Fruit fly (Drosophila melanogaster): ENCODE measurements around the gene CG32795.

Gene CG32795

DNA sequence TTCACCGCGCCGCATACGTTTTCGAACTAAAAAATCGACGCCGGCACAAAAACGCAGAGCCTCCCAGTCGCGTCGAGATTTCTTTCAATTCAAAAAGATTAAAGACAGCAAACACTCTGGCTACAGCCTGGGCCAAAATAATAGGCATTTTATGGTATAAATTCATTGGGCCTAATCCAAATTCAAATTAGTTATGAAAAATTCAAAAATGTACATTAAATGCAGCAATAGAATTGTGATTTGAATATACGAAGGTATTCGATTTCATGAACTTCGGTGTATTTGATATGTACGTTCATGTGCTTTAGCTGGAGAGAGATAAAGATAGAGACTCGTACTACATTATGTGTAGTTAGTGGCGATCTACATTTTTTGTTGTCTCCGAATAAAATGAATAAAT lies 46.3 kb downstream of the CG32795 start, which contains the start of gene Syx4 (continued):
- TF ChIP-seq CG8765 (GFP tag; IDR thresholded peaks at IDR 0.05): peak; percentile 34; the same call in 1 of the 2 replicates
- TF ChIP-seq psq (GFP tag; optimal IDR thresholded peaks at IDR 0.05): peak; percentile 50
- peak; percentile 73 for TF ChIP-seq dm (GFP tag; optimal IDR thresholded peaks at IDR 0.05)
- peak; percentile 46 for TF ChIP-seq ab (GFP tag; optimal IDR thresholded peaks at IDR 0.05)
- TF ChIP-seq CG1647 (GFP tag; optimal IDR thresholded peaks at IDR 0.05): peak; percentile 87
- TF ChIP-seq CG9817 (tag; optimal IDR thresholded peaks at IDR 0.05): peak; percentile 88
- peak; percentile 81 for TF ChIP-seq CG32772 (GFP tag; IDR thresholded peaks at IDR 0.05)
- TF ChIP-seq lbe (GFP tag; optimal IDR thresholded peaks at IDR 0.05): peak; percentile 90
- 0 out of 2 replicates have a peak, but pooled peaks have one; percentile 21 for TF ChIP-seq Doc2 (GFP tag; IDR thresholded peaks at IDR 0.05)
- peak; percentile 82 for TF ChIP-seq B-H1 (GFP tag; IDR thresholded peaks at IDR 0.05)
- TF ChIP-seq CG7963 (GFP tag; IDR thresholded peaks at IDR 0.05; ENCODE audit: partially characterized antibody): no peak
- TF ChIP-seq bcd (GFP tag; optimal IDR thresholded peaks at IDR 0.05): peak; percentile 92
- TF ChIP-seq D19B (GFP tag; optimal IDR thresholded peaks at IDR 0.05): peak; percentile 63
- peak; percentile 82 for TF ChIP-seq CG6683 (GFP tag; optimal IDR thresholded peaks at IDR 0.05)
- TF ChIP-seq CG12744 (GFP tag; optimal IDR thresholded peaks at IDR 0.05): peak; percentile 87
- no peak for TF ChIP-seq sc (optimal IDR thresholded peaks at IDR 0.05)
- TF ChIP-seq sc (GFP tag; optimal IDR thresholded peaks at IDR 0.05): peak; percentile 35
- peak; percentile 77 for TF ChIP-seq Nf-YA (GFP tag; IDR thresholded peaks at IDR 0.05)
- TF ChIP-seq corto (GFP tag; optimal IDR thresholded peaks at IDR 0.05): peak; percentile 82
- TF ChIP-seq Lpt (GFP tag; optimal IDR thresholded peaks at IDR 0.05): no peak
- peak; percentile 80 for TF ChIP-seq gcm2 (GFP tag; optimal IDR thresholded peaks at IDR 0.05)
- TF ChIP-seq CG7271 (tag; optimal IDR thresholded peaks at IDR 0.05): no peak
- TF ChIP-seq CG13624 (GFP tag; optimal IDR thresholded peaks at IDR 0.05): peak; percentile 83
- no peak for TF ChIP-seq CG17186 (GFP tag; optimal IDR thresholded peaks at IDR 0.05)
- TF ChIP-seq tio (GFP tag; optimal IDR thresholded peaks at IDR 0.05): peak; percentile 86
- peak; percentile 84 for TF ChIP-seq CG33213 (GFP tag; optimal IDR thresholded peaks at IDR 0.05)
- no peak for TF ChIP-seq Opbp (GFP tag; IDR thresholded peaks at IDR 0.05; ENCODE audit: partially characterized antibody)
- peak; percentile 49; the same call in 1 of the 2 replicates for TF ChIP-seq Gsc (GFP tag; IDR thresholded peaks at IDR 0.05)
- TF ChIP-seq Mrtf (GFP tag; IDR thresholded peaks at IDR 0.05): peak; percentile 86
- TF ChIP-seq en (GFP tag; optimal IDR thresholded peaks at IDR 0.05): peak; percentile 87
- TF ChIP-seq Pdp1 (GFP tag; optimal IDR thresholded peaks at IDR 0.05): peak; percentile 84 to 85
- peak; percentile 78 for TF ChIP-seq CG14667 (GFP tag; IDR thresholded peaks at IDR 0.05)
- TF ChIP-seq CG6654 (GFP tag; optimal IDR thresholded peaks at IDR 0.05): peak; percentile 78
- TF ChIP-seq H15 (GFP tag; IDR thresholded peaks at IDR 0.05): peak; percentile 77
- no peak for TF ChIP-seq CG10431 (GFP tag; optimal IDR thresholded peaks at IDR 0.05)
- TF ChIP-seq danr (GFP tag; IDR thresholded peaks at IDR 0.05): peak; percentile 68
- peak; percentile 95 for TF ChIP-seq Hmr (GFP tag; optimal IDR thresholded peaks at IDR 0.05)
- no peak for TF ChIP-seq stwl (tag; optimal IDR thresholded peaks at IDR 0.05)
- peak; percentile 92 for TF ChIP-seq chm (GFP tag; IDR thresholded peaks at IDR 0.05)
- peak; percentile 96 for TF ChIP-seq Ets65A (GFP tag)
- TF ChIP-seq CG4282 (GFP tag; optimal IDR thresholded peaks at IDR 0.05): peak; percentile 70
- TF ChIP-seq CG10366 (GFP tag; IDR thresholded peaks at IDR 0.05): peak; percentile 89
- TF ChIP-seq CG18764 (GFP tag; optimal IDR thresholded peaks at IDR 0.05): peak; percentile 70
- peak; percentile 86 for TF ChIP-seq CG32767 (GFP tag; IDR thresholded peaks at IDR 0.05)
- peak; percentile 87 for TF ChIP-seq CG17361 (GFP tag; IDR thresholded peaks at IDR 0.05)
- TF ChIP-seq Atf-2 (GFP tag; optimal IDR thresholded peaks at IDR 0.05): peak; percentile 76
- peak; percentile 89 for TF ChIP-seq bab2 (GFP tag; optimal IDR thresholded peaks at IDR 0.05)
- TF ChIP-seq Elba2 (GFP tag; optimal IDR thresholded peaks at IDR 0.05): no peak
- no peak for TF ChIP-seq yki (optimal IDR thresholded peaks at IDR 0.05)
- no peak for TF ChIP-seq CG9797 (GFP tag; optimal IDR thresholded peaks at IDR 0.05)
- peak; percentile 68 for TF ChIP-seq CG16779 (GFP tag; IDR thresholded peaks at IDR 0.05)
- TF ChIP-seq Awh (GFP tag; IDR thresholded peaks at IDR 0.05): peak; percentile 89
- TF ChIP-seq CG11560 (tag; IDR thresholded peaks at IDR 0.05): peak; percentile 71; the same call in 2 of the 3 replicates

Measured in whole organism, embryonic.